Worm (Caenorhabditis elegans) whole organism, young adult: ENCODE measurements around the gene algn-5.

ENCODE experiments used
- B0019.2 ChIP-seq: fragments of 200-800 bp; sonication (Bioruptor generic); conservative IDR thresholded peaks from 2 replicates; pipeline ENCODE4 v1.3.6; 2022; ENCODE audit warnings: missing genetic modification reagents, missing genetic modification characterization, missing compliant biosample characterization
- B0035.1 ChIP-seq: sonication (generic microtip); optimal IDR thresholded peaks from 2 replicates; lab custom pipeline; 2016; ENCODE audit warnings: missing genetic modification characterization, mild to moderate bottlenecking, missing compliant biosample characterization, missing genotype, missing genetic modification reagents
- B0336.3 ChIP-seq: fragments of 200-800 bp; sonication (Bioruptor generic); IDR thresholded peaks from 2 replicates; pipeline ENCODE4 v1.3.6; 2022; ENCODE audit warnings: missing genetic modification characterization, missing compliant biosample characterization
- C06A6.2 ChIP-seq: fragments of 200-800 bp; sonication (Bioruptor generic); conservative IDR thresholded peaks from 2 replicates; pipeline ENCODE4 v1.3.6; 2022; ENCODE audit warnings: missing genetic modification characterization, missing compliant biosample characterization
- C17E4.6 ChIP-seq: fragments of 200-800 bp; sonication (Bioruptor generic); IDR thresholded peaks from 2 replicates; pipeline ENCODE4 v1.3.6; 2022; ENCODE audit warnings: missing genetic modification reagents, missing genetic modification characterization, missing compliant biosample characterization
- D2030.7 ChIP-seq: fragments of 200-800 bp; sonication (Bioruptor generic); IDR thresholded peaks from 2 replicates; pipeline ENCODE4 v1.3.6; 2022; ENCODE audit warnings: missing genetic modification reagents, missing genetic modification characterization, missing compliant biosample characterization
- T07F8.4 ChIP-seq: sonication (generic microtip); optimal IDR thresholded peaks from 2 replicates; lab custom pipeline; 2016; ENCODE audit warnings: mild to moderate bottlenecking, missing genetic modification characterization, moderate library complexity, missing compliant biosample characterization
- Y53G8AR.9 ChIP-seq: fragments of 200-800 bp; sonication (Bioruptor generic); conservative IDR thresholded peaks from 2 replicates; pipeline ENCODE4 v1.3.6; 2022; ENCODE audit warnings: missing genetic modification reagents, missing genetic modification characterization, missing compliant biosample characterization
- Y79H2A.3 ChIP-seq: fragments of 200-800 bp; sonication (Bioruptor generic); conservative IDR thresholded peaks from 2 replicates; pipeline ENCODE4 v1.3.6; 2022; ENCODE audit warnings: missing genetic modification reagents, missing genetic modification characterization, missing compliant biosample characterization
- akir-1 ChIP-seq: fragments of 200-800 bp; sonication (Bioruptor generic); optimal IDR thresholded peaks from 2 replicates; lab custom pipeline; 2018; ENCODE audit warnings: mild to moderate bottlenecking, missing genetic modification characterization, moderate library complexity, missing compliant biosample characterization
- ama-1 ChIP-seq, 3 experiments: fragments of 150-350 bp in 1 of 3; sonication (generic microtip) in 2 of 3; optimal IDR thresholded peaks; 2 replicates each; lab custom pipeline; 2014 to 2018; ENCODE audit warnings: missing biosample characterization in 2 of 3, missing genetic modification characterization in 2 of 3, missing genetic modification reagents in 2 of 3
- aptf-2 ChIP-seq: fragments of 200-800 bp; sonication (Bioruptor generic); conservative IDR thresholded peaks from 2 replicates; pipeline ENCODE4 v1.3.6; 2022; ENCODE audit warnings: missing genetic modification reagents, missing genetic modification characterization, missing compliant biosample characterization
- aptf-3 ChIP-seq: fragments of 200-800 bp; sonication (Bioruptor generic); IDR thresholded peaks from 2 replicates; pipeline ENCODE4 v1.3.6; 2022; ENCODE audit warnings: missing genetic modification characterization, missing compliant biosample characterization
- cebp-2 ChIP-seq: fragments of 200-800 bp; sonication (Bioruptor generic); IDR thresholded peaks from 2 replicates; pipeline ENCODE4 v1.3.6; 2022; ENCODE audit warnings: missing genetic modification characterization, missing compliant biosample characterization
- ceh-27 ChIP-seq: fragments of 200-800 bp; sonication (Bioruptor generic); optimal IDR thresholded peaks from 2 replicates; lab custom pipeline; 2018; ENCODE audit warnings: mild to moderate bottlenecking, missing genetic modification characterization, moderate library complexity, missing compliant biosample characterization
- ceh-40 ChIP-seq: fragments of 200-800 bp; sonication (Bioruptor generic); IDR thresholded peaks from 2 replicates; pipeline ENCODE4 v1.3.6; 2022; ENCODE audit warnings: missing genetic modification characterization, missing compliant biosample characterization
- ceh-58 ChIP-seq: fragments of 200-800 bp; sonication (Bioruptor generic); IDR thresholded peaks from 2 replicates; pipeline ENCODE4 v1.3.6; 2022; ENCODE audit warnings: missing genetic modification characterization, missing compliant biosample characterization
- ceh-79 ChIP-seq: sonication (generic microtip); optimal IDR thresholded peaks from 2 replicates; lab custom pipeline; 2017; ENCODE audit warnings: mild to moderate bottlenecking, missing genetic modification characterization, missing compliant biosample characterization
- die-1 ChIP-seq: sonication (generic microtip); optimal IDR thresholded peaks from 2 replicates; lab custom pipeline; 2016; ENCODE audit warnings: missing genotype, mild to moderate bottlenecking, missing genetic modification characterization, missing compliant biosample characterization
- dox-1 ChIP-seq: fragments of 200-800 bp; sonication (Bioruptor generic); IDR thresholded peaks from 2 replicates; pipeline ENCODE4 v1.3.6; 2022; ENCODE audit warnings: missing genetic modification reagents, missing genetic modification characterization, missing compliant biosample characterization
- efl-1 ChIP-seq: fragments of 150-350 bp; optimal IDR thresholded peaks from 2 replicates; lab custom pipeline; 2014; ENCODE audit warnings: missing biosample characterization, missing genetic modification reagents, missing genetic modification characterization
- egl-18 ChIP-seq: fragments of 200-800 bp; sonication (Bioruptor generic); IDR thresholded peaks from 2 replicates; pipeline ENCODE4 v1.3.6; 2022; ENCODE audit warnings: missing genetic modification reagents, missing genetic modification characterization, missing compliant biosample characterization
- egrh-3 ChIP-seq: fragments of 200-800 bp; sonication (Bioruptor generic); IDR thresholded peaks from 2 replicates; pipeline ENCODE4 v1.3.6; 2022; ENCODE audit warnings: missing genetic modification reagents, missing genetic modification characterization, missing compliant biosample characterization
- him-1 ChIP-seq: sonication (generic microtip); optimal IDR thresholded peaks from 2 replicates; lab custom pipeline; 2016; ENCODE audit warnings: missing genotype, missing genetic modification reagents, missing genetic modification characterization, missing compliant biosample characterization
- hmg-1.2 ChIP-seq: fragments of 200-800 bp; sonication (Bioruptor generic); IDR thresholded peaks from 2 replicates; pipeline ENCODE4 v1.3.6; 2022; ENCODE audit warnings: missing genetic modification reagents, missing genetic modification characterization, missing compliant biosample characterization
- hsf-1 ChIP-seq: fragments of 200-800 bp; sonication (Bioruptor generic); IDR thresholded peaks from 2 replicates; pipeline ENCODE4 v1.3.6; 2022; ENCODE audit warnings: missing genetic modification reagents, missing genetic modification characterization, missing compliant biosample characterization
- lin-35 ChIP-seq, 3 experiments: fragments of 150-350 bp in 2 of 3; sonication (generic microtip) in 1 of 3; optimal IDR thresholded peaks; 2 replicates each; lab custom pipeline; 2014 to 2018; ENCODE audit warnings: missing biosample characterization in 3 of 3, missing genetic modification characterization in 3 of 3, missing genetic modification reagents in 3 of 3
- lin-40 ChIP-seq: sonication (generic microtip); optimal IDR thresholded peaks from 2 replicates; lab custom pipeline; 2016; ENCODE audit warnings: missing genetic modification characterization, mild to moderate bottlenecking, missing compliant biosample characterization, missing genotype, missing genetic modification reagents
- lsy-27 ChIP-seq: sonication (generic microtip); optimal IDR thresholded peaks from 2 replicates; lab custom pipeline; 2017; ENCODE audit warnings: missing genetic modification characterization, mild to moderate bottlenecking, missing compliant biosample characterization, antibody characterized with exemption, missing genotype, borderline replicate concordance; ENCODE audit not compliant: insufficient read depth
- madf-3 ChIP-seq: fragments of 200-800 bp; sonication (Bioruptor generic); IDR thresholded peaks from 2 replicates; pipeline ENCODE4 v1.3.6; 2022; ENCODE audit warnings: missing genetic modification reagents, missing genetic modification characterization, missing compliant biosample characterization
- madf-8 ChIP-seq: fragments of 200-800 bp; sonication (Bioruptor generic); conservative IDR thresholded peaks from 2 replicates; pipeline ENCODE4 v1.3.6; 2022; ENCODE audit warnings: missing genetic modification reagents, missing genetic modification characterization, missing compliant biosample characterization
- nfya-2 ChIP-seq: fragments of 200-800 bp; sonication (Bioruptor generic); IDR thresholded peaks from 2 replicates; pipeline ENCODE4 v1.3.6; 2022; ENCODE audit warnings: missing genetic modification reagents, missing genetic modification characterization, missing compliant biosample characterization
- nhr-179 ChIP-seq: sonication (generic microtip); optimal IDR thresholded peaks from 2 replicates; lab custom pipeline; 2016; ENCODE audit warnings: mild to moderate bottlenecking, missing genetic modification characterization, missing compliant biosample characterization
- nhr-90 ChIP-seq: sonication (generic microtip); optimal IDR thresholded peaks from 2 replicates; lab custom pipeline; 2016; ENCODE audit warnings: missing genotype, mild to moderate bottlenecking, missing genetic modification characterization, missing compliant biosample characterization
- pbrm-1 ChIP-seq: fragments of 200-800 bp; sonication (Bioruptor generic); IDR thresholded peaks from 2 replicates; pipeline ENCODE4 v1.3.6; 2022; ENCODE audit warnings: missing genetic modification reagents, missing genetic modification characterization, missing compliant biosample characterization
- rcor-1 ChIP-seq: fragments of 200-800 bp; sonication (Bioruptor generic); IDR thresholded peaks from 2 replicates; pipeline ENCODE4 v1.3.6; 2022; ENCODE audit warnings: missing genetic modification reagents, missing genetic modification characterization, missing compliant biosample characterization
- rpc-1 ChIP-seq, 2 experiments: fragments of 150-350 bp in 1 of 2; sonication (generic microtip) in 1 of 2; optimal IDR thresholded peaks; 2 replicates each; lab custom pipeline; 2014 to 2018; ENCODE audit warnings: missing biosample characterization in 1 of 2, missing genetic modification characterization in 1 of 2, missing genetic modification reagents in 1 of 2, missing genotype in 1 of 2
- sea-2 ChIP-seq: fragments of 200-800 bp; sonication (Bioruptor generic); IDR thresholded peaks from 2 replicates; pipeline ENCODE4 v1.3.6; 2022; ENCODE audit warnings: missing genetic modification characterization, missing compliant biosample characterization
- tbx-9 ChIP-seq: sonication (generic microtip); optimal IDR thresholded peaks from 2 replicates; lab custom pipeline; 2016; ENCODE audit warnings: borderline replicate concordance, missing genetic modification characterization, inconsistent platforms, missing compliant biosample characterization
- unc-62 ChIP-seq: fragments of 150-350 bp; optimal IDR thresholded peaks from 2 replicates; lab custom pipeline; 2014; ENCODE audit warnings: missing biosample characterization, missing genetic modification reagents, missing genetic modification characterization
- ztf-3 ChIP-seq: fragments of 200-800 bp; sonication (Bioruptor generic); optimal IDR thresholded peaks from 2 replicates; lab custom pipeline; 2018; ENCODE audit warnings: mild to moderate bottlenecking, missing genetic modification characterization, missing compliant biosample characterization
- ztf-6 ChIP-seq: fragments of 200-800 bp; sonication (Bioruptor generic); IDR thresholded peaks from 2 replicates; pipeline ENCODE4 v1.3.6; 2022; ENCODE audit warnings: missing genetic modification reagents, missing genetic modification characterization, missing compliant biosample characterization

algn-5 gene

DNA sequence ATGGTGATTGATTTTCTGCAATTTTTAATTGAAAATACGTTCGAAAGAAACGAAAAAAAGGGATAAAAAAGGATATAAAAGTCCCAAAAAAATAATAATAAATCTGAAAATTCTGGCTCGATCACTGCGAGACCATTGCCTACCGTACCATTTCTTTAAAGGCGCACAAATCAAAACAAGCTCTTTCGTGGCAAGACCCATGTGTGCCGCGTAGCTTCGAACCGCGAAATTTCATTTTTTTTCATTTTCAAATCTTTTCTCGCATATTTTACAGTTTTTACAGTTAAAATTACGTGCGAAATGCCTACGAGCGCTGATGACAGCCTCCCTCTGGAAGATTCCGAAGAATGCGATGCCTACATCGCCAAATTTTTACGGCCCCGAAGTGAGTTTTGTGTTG, 19.8 kb upstream of the algn-5 start, which contains the start of the genes coh-4 and pid-5 (continued):
- no peak for TF ChIP-seq C06A6.2
- TF ChIP-seq ceh-58 (GFP tag; lab: Robert Waterston, UW): no peak
- no peak for TF ChIP-seq egl-18
- peak; percentile 89 for TF ChIP-seq dox-1 (GFP tag; lab: Robert Waterston, UW)
- TF ChIP-seq unc-62 (GFP tag; lab: Kevin White, UChicago): no peak
- no peak for TF ChIP-seq Y79H2A.3
- no peak for TF ChIP-seq lsy-27
- TF ChIP-seq ztf-3 (GFP tag; lab: Kevin White, UChicago): no peak
- TF ChIP-seq ztf-6 (GFP tag; lab: Robert Waterston, UW): no peak
- TF ChIP-seq madf-3 (GFP tag; lab: Robert Waterston, UW): 0 out of 2 replicates have a peak, but pooled peaks have one; percentile 70
- no peak for TF ChIP-seq ceh-27 (GFP tag; lab: Kevin White, UChicago)
- no peak for TF ChIP-seq cebp-2 (GFP tag; lab: Robert Waterston, UW)
- TF ChIP-seq lin-40 (tag; lab: Kevin White, UChicago): no peak
- no peak for TF ChIP-seq nfya-2 (GFP tag; lab: Robert Waterston, UW)
- TF ChIP-seq hsf-1: peak; percentile 71
- TF ChIP-seq him-1 (tag; lab: Kevin White, UChicago): peak; percentile 5
- TF ChIP-seq pbrm-1 (GFP tag; lab: Robert Waterston, UW): peak; percentile 61
- TF ChIP-seq ama-1 (optimal IDR thresholded peaks at IDR 0.05; lab: Kevin White, UChicago): no peak
- TF ChIP-seq ama-1 (GFP tag; optimal IDR thresholded peaks at IDR 0.05; lab: Kevin White, UChicago): no peak
- TF ChIP-seq rcor-1 (GFP tag; lab: Robert Waterston, UW): peak; percentile 80
- no peak for TF ChIP-seq tbx-9
- TF ChIP-seq C17E4.6 (GFP tag; lab: Robert Waterston, UW): peak; percentile 61; the same call in 1 of the 2 replicates
- TF ChIP-seq rpc-1 (optimal IDR thresholded peaks at IDR 0.05; lab: Kevin White, UChicago): no peak
- TF ChIP-seq rpc-1 (tag; optimal IDR thresholded peaks at IDR 0.05; lab: Kevin White, UChicago): no peak
- TF ChIP-seq B0019.2 (GFP tag; lab: Robert Waterston, UW): peak; percentile 83
- peak; percentile 74 for TF ChIP-seq B0336.3
- TF ChIP-seq aptf-2: no peak
- no peak for TF ChIP-seq ceh-79 (tag; lab: Kevin White, UChicago)
- TF ChIP-seq die-1 (tag; lab: Kevin White, UChicago): no peak
- no peak for TF ChIP-seq akir-1 (GFP tag; lab: Kevin White, UChicago)
- no peak for TF ChIP-seq B0035.1
- peak; percentile 44 for TF ChIP-seq hmg-1.2 (GFP tag; lab: Robert Waterston, UW)
- peak; percentile 95 for TF ChIP-seq madf-8 (GFP tag; lab: Robert Waterston, UW)
- no peak for TF ChIP-seq egrh-3 (GFP tag; lab: Robert Waterston, UW)
- peak; percentile 79 for TF ChIP-seq Y53G8AR.9
- peak; percentile 95 for TF ChIP-seq D2030.7 (GFP tag; lab: Robert Waterston, UW)
- TF ChIP-seq aptf-3 (GFP tag; lab: Robert Waterston, UW): no peak
- no peak for TF ChIP-seq T07F8.4 (tag; lab: Kevin White, UChicago)
- peak; percentile 98 for TF ChIP-seq efl-1 (GFP tag; lab: Kevin White, UChicago)
- peak in 1 of 3 experiments; percentile 46 for TF ChIP-seq lin-35 (GFP tag; optimal IDR thresholded peaks at IDR 0.05; lab: Kevin White, UChicago)
- no peak for TF ChIP-seq ceh-40
- TF ChIP-seq nhr-179 (tag; lab: Kevin White, UChicago): no peak
- no peak for TF ChIP-seq nhr-90 (tag; lab: Kevin White, UChicago)
- TF ChIP-seq sea-2: no peak
